Fruit fly (Drosophila melanogaster): Measurements from ENCODE around the gene Saf-B.
A peak's percentile ranks its signal among the peaks of the same experiment; 100 is the strongest.

Gene Saf-B

dm6 chr3R:24771273-24772231, 45.7 kb upstream of the Saf-B start, which contains the start of gene CG42331 (continued):
- TF ChIP-seq hbn (GFP tag; IDR thresholded peaks at IDR 0.05; ENCODE audit: partially characterized antibody) (no peak), Bteb2 (GFP tag; optimal IDR thresholded peaks at IDR 0.05) (peak; percentile 51), Mad (GFP tag; optimal IDR thresholded peaks at IDR 0.05) (no peak), CG4617 (GFP tag; optimal IDR thresholded peaks at IDR 0.05; ENCODE audit: borderline replicate concordance) (no peak), CG3838 (GFP tag; optimal IDR thresholded peaks at IDR 0.05) (no peak), CG6654 (GFP tag; optimal IDR thresholded peaks at IDR 0.05) (peak; percentile 6), rib (GFP tag; IDR thresholded peaks at IDR 0.05) (no peak), Hr51 (GFP tag; optimal IDR thresholded peaks at IDR 0.05) (peak; percentile 46 to 71), ap (GFP tag; IDR thresholded peaks at IDR 0.05) (0 out of 2 replicates have a peak, but pooled peaks have one; percentile 30), sqz (GFP tag; optimal IDR thresholded peaks at IDR 0.05) (peak; percentile 16), Atf6 (GFP tag; IDR thresholded peaks at IDR 0.05) (peak; percentile 56; the same call in 1 of the 2 replicates), croc (GFP tag; conservative IDR thresholded peaks at IDR 0.05) (peak; percentile 37; the same call in 2 of the 3 replicates), CG9437 (GFP tag; optimal IDR thresholded peaks at IDR 0.05) (peak; percentile 66), Ravus (GFP tag; IDR thresholded peaks at IDR 0.05) (no peak; the same call in 1 of the 2 replicates), zfh2 (GFP tag; optimal IDR thresholded peaks at IDR 0.05) (peak; percentile 28), CG11696 (GFP tag; IDR thresholded peaks at IDR 0.05) (no peak), CG7745 (tag; optimal IDR thresholded peaks at IDR 0.05) (no peak), E2f1 (GFP tag; IDR thresholded peaks at IDR 0.05) (no peak; the same call in 1 of the 2 replicates), CG9932 (GFP tag; IDR thresholded peaks at IDR 0.05) (0 out of 2 replicates have a peak, but pooled peaks have one; percentile 6), Scr (GFP tag; IDR thresholded peaks at IDR 0.05; ENCODE audit: partially characterized antibody) (no peak), CG34376 (GFP tag; optimal IDR thresholded peaks at IDR 0.05) (peak; percentile 80), CG4730 (GFP tag; IDR thresholded peaks at IDR 0.05) (no peak), CG3847 (GFP tag; IDR thresholded peaks at IDR 0.05) (peak; percentile 27; the same call in 1 of the 2 replicates), esg (GFP tag; conservative IDR thresholded peaks at IDR 0.05) (peak; percentile 27), Chrac-16 (GFP tag; optimal IDR thresholded peaks at IDR 0.05) (peak; percentile 1), Antp (GFP tag; optimal IDR thresholded peaks at IDR 0.05) (peak; percentile 39), hb (GFP tag; IDR thresholded peaks at IDR 0.05; ENCODE audit: partially characterized antibody) (no peak), CG10274 (GFP tag; optimal IDR thresholded peaks at IDR 0.05) (peak; percentile 52), CG1233 (GFP tag; optimal IDR thresholded peaks at IDR 0.05) (peak; percentile 31), CG6683 (GFP tag; optimal IDR thresholded peaks at IDR 0.05) (peak; percentile 38), sens-2 (GFP tag; IDR thresholded peaks at IDR 0.05) (no peak), stc (GFP tag; IDR thresholded peaks at IDR 0.05) (peak; percentile 58), trh (GFP tag; optimal IDR thresholded peaks at IDR 0.05) (no peak), seq (GFP tag; IDR thresholded peaks at IDR 0.05) (peak; percentile 35; the same call in 1 of the 2 replicates), CG2129 (GFP tag; IDR thresholded peaks at IDR 0.05; ENCODE audit: partially characterized antibody) (no peak), schlank (tag; optimal IDR thresholded peaks at IDR 0.05) (no peak), Asciz (GFP tag; optimal IDR thresholded peaks at IDR 0.05) (peak; percentile 63), bcd (GFP tag; optimal IDR thresholded peaks at IDR 0.05) (peak; percentile 38), CG32772 (GFP tag; IDR thresholded peaks at IDR 0.05) (no peak), so (GFP tag; IDR thresholded peaks at IDR 0.05) (peak; percentile 35; the same call in 1 of the 3 replicates), CG8924 (tag; optimal IDR thresholded peaks at IDR 0.05) (peak; percentile 62), abd-A (tag; optimal IDR thresholded peaks at IDR 0.05) (peak; percentile 31), CG13287 (GFP tag; IDR thresholded peaks at IDR 0.05; ENCODE audit: partially characterized antibody) (no peak), CG15269 (tag; optimal IDR thresholded peaks at IDR 0.05) (peak; percentile 71), CG12155 (GFP tag; optimal IDR thresholded peaks at IDR 0.05) (peak; percentile 56), tap (tag; optimal IDR thresholded peaks at IDR 0.05) (peak; percentile 42), fd96Cb (tag; optimal IDR thresholded peaks at IDR 0.05) (peak; percentile 66)

Data from whole organism, embryonic.